Worm (Caenorhabditis elegans) whole organism, L2 larva: Measurements from ENCODE around the gene F46F2.5.

Experiments used
- C34F6.9 ChIP-seq: fragments of 150-350 bp; optimal IDR thresholded peaks from 2 replicates; lab custom pipeline; 2014; ENCODE audit warnings: missing biosample characterization, missing genetic modification characterization
- ceh-82 ChIP-seq: fragments of 150-350 bp; optimal IDR thresholded peaks from 2 replicates; lab custom pipeline; 2014; ENCODE audit warnings: missing biosample characterization, missing genetic modification characterization
- fos-1 ChIP-seq: fragments of 150-350 bp; optimal IDR thresholded peaks from 2 replicates; lab custom pipeline; 2014; ENCODE audit warnings: missing biosample characterization, missing genetic modification characterization
- unc-62 ChIP-seq: fragments of 150-350 bp; optimal IDR thresholded peaks from 2 replicates; lab custom pipeline; 2014; ENCODE audit warnings: missing biosample characterization, missing genetic modification reagents, missing genetic modification characterization

DNA sequence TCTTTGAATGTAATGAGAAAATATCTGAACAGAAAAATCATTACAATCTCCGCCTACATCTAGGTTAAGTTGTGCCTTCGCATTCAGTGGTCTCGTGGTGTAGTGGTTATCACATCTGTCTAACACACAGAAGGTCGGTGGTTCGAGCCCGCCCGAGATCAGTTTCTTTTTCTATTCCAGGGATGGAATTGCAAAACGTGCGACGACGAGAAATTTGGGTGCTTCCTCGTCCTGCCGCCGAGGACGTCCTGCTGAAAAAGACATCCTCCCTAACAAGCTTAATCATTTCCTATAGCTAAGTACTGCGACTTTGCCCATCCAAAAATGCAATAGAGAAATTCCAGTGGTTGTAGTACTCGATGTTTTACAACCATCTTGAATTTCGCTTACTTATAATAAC is 26.5 kb upstream of the F46F2.5 start:
- TF ChIP-seq fos-1 (peak; percentile 15), ceh-82 (no peak), C34F6.9 (tag; lab: Kevin White, UChicago) (no peak), unc-62 (GFP tag; lab: Kevin White, UChicago) (no peak)
